Fruit fly (Drosophila melanogaster) whole organism: ENCODE data around the gene Gtpx.

ENCODE experiments used
- CG8478 ChIP-seq: fragments of >200 bp; optimal IDR thresholded peaks from 2 replicates; lab custom pipeline; 2018; ENCODE audit warnings: inconsistent platforms
- psq ChIP-seq: fragments of >200 bp; optimal IDR thresholded peaks from 2 replicates; lab custom pipeline; 2017

dm6 chr3L:3351814-3352359 lies 25.8 kb downstream of the Gtpx start:
- TF ChIP-seq psq (lab: Kevin White, UChicago) (no peak), CG8478 (lab: Kevin White, UChicago) (no peak)
